Worm (Caenorhabditis elegans) whole organism, young adult: ENCODE data around the gene mrps-34.

Experiments
- B0035.1 ChIP-seq: sonication (generic microtip); optimal IDR thresholded peaks from 2 replicates; lab custom pipeline; 2016; ENCODE audit warnings: missing genetic modification characterization, mild to moderate bottlenecking, missing compliant biosample characterization, missing genotype, missing genetic modification reagents
- D2030.7 ChIP-seq: fragments of 200-800 bp; sonication (Bioruptor generic); IDR thresholded peaks from 2 replicates; pipeline ENCODE4 v1.3.6; 2022; ENCODE audit warnings: missing genetic modification reagents, missing genetic modification characterization, missing compliant biosample characterization
- F55B11.4 ChIP-seq: sonication (generic microtip); optimal IDR thresholded peaks from 2 replicates; lab custom pipeline; 2016; ENCODE audit warnings: missing compliant biosample characterization, missing genetic modification characterization, borderline replicate concordance; ENCODE audit not compliant: insufficient read depth
- K12H6.12 ChIP-seq: fragments of 200-800 bp; sonication (Bioruptor generic); optimal IDR thresholded peaks from 2 replicates; lab custom pipeline; 2018; ENCODE audit warnings: mild to moderate bottlenecking, missing genetic modification characterization, missing compliant biosample characterization
- T26A5.8 ChIP-seq: sonication (generic microtip); optimal IDR thresholded peaks from 2 replicates; lab custom pipeline; 2016; ENCODE audit warnings: missing genetic modification characterization, missing compliant biosample characterization
- ama-1 ChIP-seq, 3 experiments: fragments of 150-350 bp in 1 of 3; sonication (generic microtip) in 2 of 3; optimal IDR thresholded peaks; 2 replicates each; lab custom pipeline; 2014 to 2018; ENCODE audit warnings: missing biosample characterization in 2 of 3, missing genetic modification characterization in 2 of 3, missing genetic modification reagents in 2 of 3
- aptf-2 ChIP-seq: fragments of 200-800 bp; sonication (Bioruptor generic); conservative IDR thresholded peaks from 2 replicates; pipeline ENCODE4 v1.3.6; 2022; ENCODE audit warnings: missing genetic modification reagents, missing genetic modification characterization, missing compliant biosample characterization
- atf-7 ChIP-seq: sonication (generic microtip); optimal IDR thresholded peaks from 2 replicates; lab custom pipeline; 2017; ENCODE audit warnings: mild to moderate bottlenecking, missing genetic modification characterization, missing compliant biosample characterization
- athp-1 ChIP-seq: sonication (generic microtip); optimal IDR thresholded peaks from 2 replicates; lab custom pipeline; 2017; ENCODE audit warnings: mild to moderate bottlenecking, missing genetic modification characterization, missing compliant biosample characterization
- ceh-100 ChIP-seq: fragments of 200-800 bp; sonication (Bioruptor generic); IDR thresholded peaks from 2 replicates; pipeline ENCODE4 v1.3.6; 2022; ENCODE audit warnings: missing genetic modification reagents, missing genetic modification characterization, missing compliant biosample characterization
- chd-7 ChIP-seq: sonication (generic microtip); optimal IDR thresholded peaks from 2 replicates; lab custom pipeline; 2016; ENCODE audit warnings: mild to moderate bottlenecking, missing genetic modification characterization, moderate library complexity, missing compliant biosample characterization
- die-1 ChIP-seq: sonication (generic microtip); optimal IDR thresholded peaks from 2 replicates; lab custom pipeline; 2016; ENCODE audit warnings: missing genotype, mild to moderate bottlenecking, missing genetic modification characterization, missing compliant biosample characterization
- gei-17 ChIP-seq: fragments of 200-800 bp; sonication (Bioruptor generic); optimal IDR thresholded peaks from 2 replicates; lab custom pipeline; 2018; ENCODE audit warnings: mild to moderate bottlenecking, missing genetic modification characterization, missing compliant biosample characterization
- him-1 ChIP-seq: sonication (generic microtip); optimal IDR thresholded peaks from 2 replicates; lab custom pipeline; 2016; ENCODE audit warnings: missing genotype, missing genetic modification reagents, missing genetic modification characterization, missing compliant biosample characterization
- hmg-1.2 ChIP-seq: fragments of 200-800 bp; sonication (Bioruptor generic); IDR thresholded peaks from 2 replicates; pipeline ENCODE4 v1.3.6; 2022; ENCODE audit warnings: missing genetic modification reagents, missing genetic modification characterization, missing compliant biosample characterization
- hsf-1 ChIP-seq: fragments of 200-800 bp; sonication (Bioruptor generic); IDR thresholded peaks from 2 replicates; pipeline ENCODE4 v1.3.6; 2022; ENCODE audit warnings: missing genetic modification reagents, missing genetic modification characterization, missing compliant biosample characterization
- lag-1 ChIP-seq: fragments of 200-800 bp; sonication (Bioruptor generic); IDR thresholded peaks from 2 replicates; pipeline ENCODE4 v1.3.6; 2022; ENCODE audit warnings: missing genetic modification reagents, missing genetic modification characterization, missing compliant biosample characterization
- lin-40 ChIP-seq: sonication (generic microtip); optimal IDR thresholded peaks from 2 replicates; lab custom pipeline; 2016; ENCODE audit warnings: missing genetic modification characterization, mild to moderate bottlenecking, missing compliant biosample characterization, missing genotype, missing genetic modification reagents
- lin-54 ChIP-seq: fragments of 200-800 bp; sonication (Bioruptor generic); optimal IDR thresholded peaks from 2 replicates; lab custom pipeline; 2018; ENCODE audit warnings: mild to moderate bottlenecking, missing genetic modification characterization, missing compliant biosample characterization
- lsy-27 ChIP-seq: sonication (generic microtip); optimal IDR thresholded peaks from 2 replicates; lab custom pipeline; 2017; ENCODE audit warnings: missing genetic modification characterization, mild to moderate bottlenecking, missing compliant biosample characterization, antibody characterized with exemption, missing genotype, borderline replicate concordance; ENCODE audit not compliant: insufficient read depth
- madf-3 ChIP-seq: fragments of 200-800 bp; sonication (Bioruptor generic); IDR thresholded peaks from 2 replicates; pipeline ENCODE4 v1.3.6; 2022; ENCODE audit warnings: missing genetic modification reagents, missing genetic modification characterization, missing compliant biosample characterization
- madf-6 ChIP-seq: fragments of 200-800 bp; sonication (Bioruptor generic); IDR thresholded peaks from 2 replicates; pipeline ENCODE4 v1.3.6; 2022; ENCODE audit warnings: missing genetic modification reagents, missing genetic modification characterization, missing compliant biosample characterization
- nfyb-1 ChIP-seq: fragments of 200-800 bp; sonication (Bioruptor generic); IDR thresholded peaks from 2 replicates; pipeline ENCODE4 v1.3.6; 2022; ENCODE audit warnings: missing genetic modification reagents, missing genetic modification characterization, missing compliant biosample characterization
- nhr-27 ChIP-seq: fragments of 200-800 bp; sonication (Bioruptor generic); optimal IDR thresholded peaks from 2 replicates; lab custom pipeline; 2018; ENCODE audit warnings: mild to moderate bottlenecking, missing genetic modification characterization, moderate library complexity, missing compliant biosample characterization
- nhr-80 ChIP-seq: sonication (generic microtip); optimal IDR thresholded peaks from 2 replicates; lab custom pipeline; 2016; ENCODE audit warnings: missing genetic modification characterization, missing compliant biosample characterization
- pha-4 ChIP-seq: fragments of 150-350 bp; sonication (generic microtip); optimal IDR thresholded peaks from 2 replicates; lab custom pipeline; 2014; ENCODE audit warnings: missing biosample characterization, missing genetic modification reagents, missing genetic modification characterization
- repo-1 ChIP-seq: sonication (generic microtip); optimal IDR thresholded peaks from 2 replicates; lab custom pipeline; 2017; ENCODE audit warnings: mild to moderate bottlenecking, missing genetic modification characterization, missing compliant biosample characterization
- snpc-1.1 ChIP-seq: sonication (generic microtip); optimal IDR thresholded peaks from 2 replicates; lab custom pipeline; 2017; ENCODE audit warnings: missing genetic modification characterization, mild to moderate bottlenecking, missing compliant biosample characterization, antibody characterized with exemption, moderate library complexity, missing genotype, missing genetic modification reagents; ENCODE audit not compliant: insufficient read depth
- snpc-1.3 ChIP-seq: sonication (generic microtip); optimal IDR thresholded peaks from 2 replicates; lab custom pipeline; 2017; ENCODE audit warnings: missing genetic modification characterization, mild to moderate bottlenecking, missing compliant biosample characterization, antibody characterized with exemption, moderate library complexity, missing genotype, missing genetic modification reagents; ENCODE audit not compliant: insufficient read depth
- snpc-3.4 ChIP-seq: sonication (generic microtip); optimal IDR thresholded peaks from 2 replicates; lab custom pipeline; 2017; ENCODE audit warnings: missing genetic modification characterization, mild to moderate bottlenecking, missing compliant biosample characterization, antibody characterized with exemption, moderate library complexity, missing genotype, missing genetic modification reagents
- snpc-4 ChIP-seq, 5 experiments: fragments of 150-350 bp in 1 of 5; sonication (generic microtip) in 4 of 5; optimal IDR thresholded peaks; 2 replicates each; lab custom pipeline; 2014 to 2018; ENCODE audit warnings: missing genetic modification characterization in 5 of 5, missing biosample characterization in 3 of 5, antibody characterized with exemption in 2 of 5, mild to moderate bottlenecking in 2 of 5, missing compliant biosample characterization in 2 of 5, missing genotype in 2 of 5, moderate library complexity in 2 of 5, missing genetic modification reagents in 1 of 5
- tbx-9 ChIP-seq: sonication (generic microtip); optimal IDR thresholded peaks from 2 replicates; lab custom pipeline; 2016; ENCODE audit warnings: borderline replicate concordance, missing genetic modification characterization, inconsistent platforms, missing compliant biosample characterization
- unc-130 ChIP-seq: sonication (generic microtip); optimal IDR thresholded peaks from 2 replicates; lab custom pipeline; 2016; ENCODE audit warnings: missing genetic modification reagents, missing genetic modification characterization, missing compliant biosample characterization
- unc-62 ChIP-seq: fragments of 150-350 bp; optimal IDR thresholded peaks from 2 replicates; lab custom pipeline; 2014; ENCODE audit warnings: missing biosample characterization, missing genetic modification reagents, missing genetic modification characterization
- zfh-2 ChIP-seq: fragments of 200-800 bp; sonication (Bioruptor generic); conservative IDR thresholded peaks from 2 replicates; pipeline ENCODE4 v1.3.6; 2022; ENCODE audit warnings: missing genetic modification reagents, missing genetic modification characterization, missing compliant biosample characterization
- ztf-25 ChIP-seq: fragments of 200-800 bp; sonication (Bioruptor generic); IDR thresholded peaks from 2 replicates; pipeline ENCODE4 v1.3.6; 2022; ENCODE audit warnings: missing genetic modification reagents, missing genetic modification characterization, missing compliant biosample characterization
- ztf-26 ChIP-seq: sonication (generic microtip); optimal IDR thresholded peaks from 2 replicates; lab custom pipeline; 2017; ENCODE audit warnings: missing genetic modification characterization, missing compliant biosample characterization
- ztf-6 ChIP-seq: fragments of 200-800 bp; sonication (Bioruptor generic); IDR thresholded peaks from 2 replicates; pipeline ENCODE4 v1.3.6; 2022; ENCODE audit warnings: missing genetic modification reagents, missing genetic modification characterization, missing compliant biosample characterization

Gene mrps-34

DNA sequence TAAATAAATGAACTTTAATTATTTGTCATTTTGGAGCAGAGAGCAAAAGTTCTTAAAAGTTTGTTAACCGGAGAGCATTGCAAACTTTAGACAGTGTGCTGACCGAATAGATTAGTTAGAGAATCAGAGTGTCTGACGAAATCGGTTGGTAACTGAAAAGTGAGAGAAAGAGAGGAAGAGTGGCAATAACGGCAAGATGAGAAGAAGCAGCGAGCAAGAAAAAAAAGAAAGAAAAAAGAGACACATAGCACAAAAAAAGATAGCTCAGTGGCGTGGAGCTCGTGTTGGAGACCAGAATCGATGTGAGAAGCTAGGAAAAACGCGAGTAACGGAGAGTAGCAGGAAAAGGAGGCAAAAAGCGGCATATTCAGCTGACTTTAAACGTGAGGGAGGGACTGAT, 37.9 kb downstream of the mrps-34 start (continued):
- no peak for TF ChIP-seq nhr-27 (tag; lab: Kevin White, UChicago)
- no peak for TF ChIP-seq snpc-3.4 (tag; lab: Kevin White, UChicago)
- peak; percentile 45 for TF ChIP-seq hmg-1.2 (GFP tag; lab: Robert Waterston, UW)
- peak; percentile 1 for TF ChIP-seq lin-40 (tag; lab: Kevin White, UChicago)
- TF ChIP-seq zfh-2 (GFP tag; lab: Robert Waterston, UW), result peak; percentile 62
- TF ChIP-seq madf-3 (GFP tag; lab: Robert Waterston, UW), result no peak
- TF ChIP-seq him-1 (tag; lab: Kevin White, UChicago), result no peak
- TF ChIP-seq hsf-1 (GFP tag; lab: Robert Waterston, UW), result no peak
- TF ChIP-seq lsy-27 (tag; lab: Kevin White, UChicago), result no peak
- TF ChIP-seq lag-1 (GFP tag; lab: Robert Waterston, UW), result no peak
- peak; percentile 36 for TF ChIP-seq chd-7
- TF ChIP-seq atf-7 (tag; lab: Kevin White, UChicago), result peak; percentile 27
- no peak for TF ChIP-seq T26A5.8

DNA sequence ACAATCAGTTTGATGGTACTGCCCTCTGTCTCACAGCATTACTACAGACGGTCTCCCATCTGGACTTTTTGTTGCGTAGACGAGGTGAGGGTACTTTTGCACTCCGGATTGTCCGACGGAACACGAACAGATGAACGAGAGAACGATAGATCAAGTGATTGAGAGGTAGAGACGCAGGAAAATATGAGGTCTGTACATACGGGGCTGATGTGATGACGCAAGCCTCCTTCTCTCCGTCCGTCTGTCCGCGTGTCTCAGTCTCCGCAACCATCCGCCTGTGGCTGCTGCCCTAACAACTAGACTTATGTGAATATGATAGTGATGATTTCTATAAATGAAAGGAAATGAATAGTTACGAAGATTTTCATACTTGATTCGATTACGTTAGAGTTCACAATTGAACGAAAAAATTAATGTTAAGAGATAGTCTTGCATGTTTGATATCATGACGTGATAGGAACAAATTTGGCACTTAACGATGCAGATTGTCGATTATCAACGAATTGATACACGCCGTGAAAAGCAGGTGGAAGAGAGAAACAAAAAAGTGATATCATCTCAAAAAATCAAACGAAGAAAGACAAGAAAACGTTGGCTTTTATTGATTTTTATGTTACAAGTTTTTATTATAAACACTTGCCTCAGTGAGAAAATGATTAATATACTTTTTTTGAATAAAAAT, 39.6 kb downstream of the mrps-34 start:
- peak; percentile 94 for TF ChIP-seq atf-7 (tag; lab: Kevin White, UChicago)
- TF ChIP-seq nhr-80 (tag; lab: Kevin White, UChicago), result peak; percentile 61
- TF ChIP-seq die-1 (tag; lab: Kevin White, UChicago), result no peak
- TF ChIP-seq unc-62 (GFP tag; lab: Kevin White, UChicago), result no peak
- no peak for TF ChIP-seq tbx-9 (tag; lab: Kevin White, UChicago)
- TF ChIP-seq nfyb-1 (GFP tag; lab: Robert Waterston, UW), result peak; percentile 48; the same call in 1 of the 2 replicates
- no peak for TF ChIP-seq snpc-4 (GFP tag; optimal IDR thresholded peaks at IDR 0.05; lab: Kevin White, UChicago)
- TF ChIP-seq snpc-4 (tag; optimal IDR thresholded peaks at IDR 0.05; lab: Kevin White, UChicago), result no peak
- no peak for TF ChIP-seq ceh-100 (GFP tag; lab: Robert Waterston, UW)
- TF ChIP-seq snpc-1.1 (tag; lab: Kevin White, UChicago), result no peak
- no peak for TF ChIP-seq ama-1 (optimal IDR thresholded peaks at IDR 0.05; lab: Kevin White, UChicago)
- TF ChIP-seq ama-1 (GFP tag; optimal IDR thresholded peaks at IDR 0.05; lab: Kevin White, UChicago), result no peak
- TF ChIP-seq zfh-2 (GFP tag; lab: Robert Waterston, UW), result 0 out of 2 replicates have a peak, but pooled peaks have one; percentile 40

DNA sequence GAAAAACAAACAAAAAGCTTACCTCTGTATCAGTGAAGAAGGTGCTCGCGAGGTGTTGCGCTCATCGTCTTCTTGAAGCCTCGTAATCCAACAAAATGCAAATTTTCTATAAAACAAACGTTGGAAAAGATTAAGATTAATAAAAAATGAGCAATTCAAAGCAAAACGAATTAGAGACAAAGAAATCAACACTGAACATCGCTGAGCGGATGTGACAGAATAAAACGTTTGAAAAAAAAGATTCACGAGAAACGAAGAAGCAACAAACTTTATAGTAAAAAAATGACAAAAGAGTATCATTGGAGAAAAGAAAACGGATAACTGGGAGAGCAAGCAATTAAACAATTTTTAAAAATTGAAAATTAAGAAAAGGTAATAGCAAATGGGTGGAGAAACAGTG, 43.3 kb downstream of the mrps-34 start, which contains the start of the genes C07G2.5 and atf-7:
TSS of gene C07G2.5 (minus strand) at position 101 of the 400 bp plus-strand sequence.
TSS of gene atf-7 (minus strand) at position 108 of the 400 bp plus-strand sequence.
- TF ChIP-seq madf-6 (GFP tag; lab: Robert Waterston, UW) (peak; percentile 27), ama-1 (optimal IDR thresholded peaks at IDR 0.05; lab: Kevin White, UChicago) (peak; percentile 14), ama-1 (GFP tag; optimal IDR thresholded peaks at IDR 0.05; lab: Kevin White, UChicago) (no peak), nhr-80 (tag; lab: Kevin White, UChicago) (no peak), snpc-1.3 (peak; percentile 27), unc-130 (GFP tag; lab: Kevin White, UChicago) (no peak), D2030.7 (GFP tag; lab: Robert Waterston, UW) (no peak), K12H6.12 (tag; lab: Kevin White, UChicago) (no peak)

DNA sequence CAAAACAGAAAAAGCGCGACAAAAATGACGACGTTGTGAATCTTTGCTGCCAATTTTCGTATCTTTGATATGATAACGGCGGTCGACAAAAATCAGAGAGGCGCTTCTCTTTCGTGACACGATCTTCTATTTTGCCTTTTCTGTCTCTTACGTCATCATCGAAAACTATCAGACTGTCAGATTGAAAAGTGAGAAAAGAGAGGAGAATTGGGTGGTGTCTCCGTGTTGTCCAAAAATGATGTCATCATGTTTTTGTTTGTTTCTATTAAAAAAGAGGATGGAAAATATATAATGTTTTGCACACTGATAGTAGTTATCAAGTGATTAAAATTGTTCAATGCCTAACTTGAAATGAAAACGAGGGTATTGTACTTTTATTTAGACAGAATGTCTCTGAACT, 46.2 kb downstream of the mrps-34 start:
- no peak for TF ChIP-seq ama-1 (optimal IDR thresholded peaks at IDR 0.05; lab: Kevin White, UChicago)
- TF ChIP-seq ama-1 (GFP tag; optimal IDR thresholded peaks at IDR 0.05; lab: Kevin White, UChicago), result no peak
- no peak for TF ChIP-seq D2030.7 (GFP tag; lab: Robert Waterston, UW)
- no peak for TF ChIP-seq athp-1 (tag; lab: Kevin White, UChicago)
- no peak for TF ChIP-seq snpc-1.1 (tag; lab: Kevin White, UChicago)
- no peak for TF ChIP-seq F55B11.4 (tag; lab: Kevin White, UChicago)
- peak; percentile 87 for TF ChIP-seq unc-62 (GFP tag; lab: Kevin White, UChicago)
- no peak for TF ChIP-seq B0035.1 (tag; lab: Kevin White, UChicago)
- no peak for TF ChIP-seq aptf-2 (GFP tag; lab: Robert Waterston, UW)
- no peak for TF ChIP-seq ztf-25 (GFP tag; lab: Robert Waterston, UW)
- TF ChIP-seq atf-7 (tag; lab: Kevin White, UChicago), result peak; percentile 98
- peak; percentile 9 for TF ChIP-seq ztf-26
- no peak for TF ChIP-seq die-1 (tag; lab: Kevin White, UChicago)
- TF ChIP-seq lin-54 (GFP tag; lab: Kevin White, UChicago), result no peak
- no peak for TF ChIP-seq ztf-6 (GFP tag; lab: Robert Waterston, UW)
- no peak for TF ChIP-seq unc-130 (GFP tag; lab: Kevin White, UChicago)
- TF ChIP-seq repo-1, result no peak
- no peak for TF ChIP-seq gei-17
- TF ChIP-seq pha-4 (tag; lab: Kevin White, UChicago), result no peak
- TF ChIP-seq snpc-3.4 (tag; lab: Kevin White, UChicago), result no peak
